Worm (Caenorhabditis elegans) whole organism, young adult: ENCODE data around the gene srg-65.

Experiments used
- B0336.3 ChIP-seq: fragments of 200-800 bp; sonication (Bioruptor generic); IDR thresholded peaks from 2 replicates; pipeline ENCODE4 v1.3.6; 2022; ENCODE audit warnings: missing genetic modification characterization, missing compliant biosample characterization
- D2030.7 ChIP-seq: fragments of 200-800 bp; sonication (Bioruptor generic); IDR thresholded peaks from 2 replicates; pipeline ENCODE4 v1.3.6; 2022; ENCODE audit warnings: missing genetic modification reagents, missing genetic modification characterization, missing compliant biosample characterization
- F22D6.2 ChIP-seq: sonication (generic microtip); optimal IDR thresholded peaks from 2 replicates; lab custom pipeline; 2016; ENCODE audit warnings: mild to moderate bottlenecking, missing genetic modification characterization, missing compliant biosample characterization
- F23B12.7 ChIP-seq: sonication (generic microtip); optimal IDR thresholded peaks from 2 replicates; lab custom pipeline; 2017; ENCODE audit warnings: missing genetic modification characterization, mild to moderate bottlenecking, missing compliant biosample characterization, antibody characterized with exemption, moderate library complexity; ENCODE audit not compliant: insufficient read depth
- F39B2.1 ChIP-seq: fragments of 200-800 bp; sonication (Bioruptor generic); IDR thresholded peaks from 2 replicates; pipeline ENCODE4 v1.3.6; 2022; ENCODE audit warnings: missing genetic modification reagents, missing genetic modification characterization, missing compliant biosample characterization
- F52B5.7 ChIP-seq: sonication (generic microtip); optimal IDR thresholded peaks from 2 replicates; lab custom pipeline; 2016; ENCODE audit warnings: mild to moderate bottlenecking, missing genetic modification characterization, missing compliant biosample characterization
- K12H6.12 ChIP-seq: fragments of 200-800 bp; sonication (Bioruptor generic); optimal IDR thresholded peaks from 2 replicates; lab custom pipeline; 2018; ENCODE audit warnings: mild to moderate bottlenecking, missing genetic modification characterization, missing compliant biosample characterization
- T26A5.8 ChIP-seq: sonication (generic microtip); optimal IDR thresholded peaks from 2 replicates; lab custom pipeline; 2016; ENCODE audit warnings: missing genetic modification characterization, missing compliant biosample characterization
- Y53G8AR.9 ChIP-seq: fragments of 200-800 bp; sonication (Bioruptor generic); conservative IDR thresholded peaks from 2 replicates; pipeline ENCODE4 v1.3.6; 2022; ENCODE audit warnings: missing genetic modification reagents, missing genetic modification characterization, missing compliant biosample characterization
- Y79H2A.3 ChIP-seq: fragments of 200-800 bp; sonication (Bioruptor generic); conservative IDR thresholded peaks from 2 replicates; pipeline ENCODE4 v1.3.6; 2022; ENCODE audit warnings: missing genetic modification reagents, missing genetic modification characterization, missing compliant biosample characterization
- ZK185.1 ChIP-seq: sonication (generic microtip); optimal IDR thresholded peaks from 2 replicates; lab custom pipeline; 2016; ENCODE audit warnings: mild to moderate bottlenecking, missing genetic modification characterization, missing compliant biosample characterization; ENCODE audit not compliant: poor library complexity, severe bottlenecking
- aptf-3 ChIP-seq: fragments of 200-800 bp; sonication (Bioruptor generic); IDR thresholded peaks from 2 replicates; pipeline ENCODE4 v1.3.6; 2022; ENCODE audit warnings: missing genetic modification characterization, missing compliant biosample characterization
- athp-1 ChIP-seq: sonication (generic microtip); optimal IDR thresholded peaks from 2 replicates; lab custom pipeline; 2017; ENCODE audit warnings: mild to moderate bottlenecking, missing genetic modification characterization, missing compliant biosample characterization
- attf-5 ChIP-seq: fragments of 200-800 bp; sonication (Bioruptor generic); optimal IDR thresholded peaks from 2 replicates; lab custom pipeline; 2018; ENCODE audit warnings: mild to moderate bottlenecking, missing genetic modification characterization, missing compliant biosample characterization
- attf-6 ChIP-seq: fragments of 200-800 bp; sonication (Bioruptor generic); IDR thresholded peaks from 2 replicates; pipeline ENCODE4 v1.3.6; 2022; ENCODE audit warnings: missing genetic modification reagents, missing genetic modification characterization, missing compliant biosample characterization
- bed-2 ChIP-seq: fragments of 200-800 bp; sonication (Bioruptor generic); IDR thresholded peaks from 2 replicates; pipeline ENCODE4 v1.3.6; 2022; ENCODE audit warnings: missing genetic modification reagents, missing genetic modification characterization, missing compliant biosample characterization
- cebp-1 ChIP-seq, 2 experiments: fragments of 200-800 bp in 1 of 2; sonication (Bioruptor generic) in 1 of 2; sonication (generic microtip) in 1 of 2; IDR thresholded peaks in 1 of 2; optimal IDR thresholded peaks in 1 of 2; 2 replicates each; pipeline versions ENCODE4 v1.3.6 to Lab custom; 2017 to 2022; ENCODE audit warnings: missing compliant biosample characterization in 2 of 2, missing genetic modification characterization in 2 of 2, mild to moderate bottlenecking in 1 of 2, missing genetic modification reagents in 1 of 2, moderate library complexity in 1 of 2
- chd-7 ChIP-seq: sonication (generic microtip); optimal IDR thresholded peaks from 2 replicates; lab custom pipeline; 2016; ENCODE audit warnings: mild to moderate bottlenecking, missing genetic modification characterization, moderate library complexity, missing compliant biosample characterization
- dox-1 ChIP-seq: fragments of 200-800 bp; sonication (Bioruptor generic); IDR thresholded peaks from 2 replicates; pipeline ENCODE4 v1.3.6; 2022; ENCODE audit warnings: missing genetic modification reagents, missing genetic modification characterization, missing compliant biosample characterization
- egrh-3 ChIP-seq: fragments of 200-800 bp; sonication (Bioruptor generic); IDR thresholded peaks from 2 replicates; pipeline ENCODE4 v1.3.6; 2022; ENCODE audit warnings: missing genetic modification reagents, missing genetic modification characterization, missing compliant biosample characterization
- ekl-4 ChIP-seq: fragments of 200-800 bp; sonication (Bioruptor generic); IDR thresholded peaks from 2 replicates; pipeline ENCODE4 v1.3.6; 2022; ENCODE audit warnings: missing genetic modification reagents, missing genetic modification characterization, missing compliant biosample characterization
- hmg-1.2 ChIP-seq: fragments of 200-800 bp; sonication (Bioruptor generic); IDR thresholded peaks from 2 replicates; pipeline ENCODE4 v1.3.6; 2022; ENCODE audit warnings: missing genetic modification reagents, missing genetic modification characterization, missing compliant biosample characterization
- hsf-1 ChIP-seq: fragments of 200-800 bp; sonication (Bioruptor generic); IDR thresholded peaks from 2 replicates; pipeline ENCODE4 v1.3.6; 2022; ENCODE audit warnings: missing genetic modification reagents, missing genetic modification characterization, missing compliant biosample characterization
- lag-1 ChIP-seq: fragments of 200-800 bp; sonication (Bioruptor generic); IDR thresholded peaks from 2 replicates; pipeline ENCODE4 v1.3.6; 2022; ENCODE audit warnings: missing genetic modification reagents, missing genetic modification characterization, missing compliant biosample characterization
- lsl-1 ChIP-seq: fragments of 200-800 bp; sonication (Bioruptor generic); optimal IDR thresholded peaks from 2 replicates; lab custom pipeline; 2018; ENCODE audit warnings: mild to moderate bottlenecking, missing genetic modification characterization, moderate library complexity, missing compliant biosample characterization
- madf-3 ChIP-seq: fragments of 200-800 bp; sonication (Bioruptor generic); IDR thresholded peaks from 2 replicates; pipeline ENCODE4 v1.3.6; 2022; ENCODE audit warnings: missing genetic modification reagents, missing genetic modification characterization, missing compliant biosample characterization
- mcd-1 ChIP-seq: fragments of 200-800 bp; sonication (Bioruptor generic); IDR thresholded peaks from 2 replicates; pipeline ENCODE4 v1.3.6; 2022; ENCODE audit warnings: missing genetic modification reagents, missing genetic modification characterization, missing compliant biosample characterization
- mxl-1 ChIP-seq: sonication (generic microtip); optimal IDR thresholded peaks from 2 replicates; lab custom pipeline; 2016; ENCODE audit warnings: missing genetic modification characterization, missing compliant biosample characterization
- nfya-1 ChIP-seq: sonication (generic microtip); optimal IDR thresholded peaks from 2 replicates; lab custom pipeline; 2017; ENCODE audit warnings: antibody characterized with exemption, missing compliant biosample characterization, missing genetic modification characterization, borderline replicate concordance; ENCODE audit not compliant: insufficient read depth
- nfyb-1 ChIP-seq: fragments of 200-800 bp; sonication (Bioruptor generic); IDR thresholded peaks from 2 replicates; pipeline ENCODE4 v1.3.6; 2022; ENCODE audit warnings: missing genetic modification reagents, missing genetic modification characterization, missing compliant biosample characterization
- nhr-90 ChIP-seq: sonication (generic microtip); optimal IDR thresholded peaks from 2 replicates; lab custom pipeline; 2016; ENCODE audit warnings: missing genotype, mild to moderate bottlenecking, missing genetic modification characterization, missing compliant biosample characterization
- pha-4 ChIP-seq: fragments of 150-350 bp; sonication (generic microtip); optimal IDR thresholded peaks from 2 replicates; lab custom pipeline; 2014; ENCODE audit warnings: missing biosample characterization, missing genetic modification reagents, missing genetic modification characterization
- repo-1 ChIP-seq: sonication (generic microtip); optimal IDR thresholded peaks from 2 replicates; lab custom pipeline; 2017; ENCODE audit warnings: mild to moderate bottlenecking, missing genetic modification characterization, missing compliant biosample characterization
- snpc-1.1 ChIP-seq: sonication (generic microtip); optimal IDR thresholded peaks from 2 replicates; lab custom pipeline; 2017; ENCODE audit warnings: missing genetic modification characterization, mild to moderate bottlenecking, missing compliant biosample characterization, antibody characterized with exemption, moderate library complexity, missing genotype, missing genetic modification reagents; ENCODE audit not compliant: insufficient read depth
- snpc-4 ChIP-seq, 5 experiments: fragments of 150-350 bp in 1 of 5; sonication (generic microtip) in 4 of 5; optimal IDR thresholded peaks; 2 replicates each; lab custom pipeline; 2014 to 2018; ENCODE audit warnings: missing genetic modification characterization in 5 of 5, missing biosample characterization in 3 of 5, antibody characterized with exemption in 2 of 5, mild to moderate bottlenecking in 2 of 5, missing compliant biosample characterization in 2 of 5, missing genotype in 2 of 5, moderate library complexity in 2 of 5, missing genetic modification reagents in 1 of 5
- somi-1 ChIP-seq: fragments of 200-800 bp; sonication (Bioruptor generic); optimal IDR thresholded peaks from 2 replicates; lab custom pipeline; 2018; ENCODE audit warnings: mild to moderate bottlenecking, missing genetic modification characterization, missing compliant biosample characterization
- tbp1 ChIP-seq: fragments of 200-800 bp; sonication (Bioruptor generic); optimal IDR thresholded peaks from 2 replicates; lab custom pipeline; 2018; ENCODE audit warnings: mild to moderate bottlenecking, missing genetic modification characterization, missing compliant biosample characterization
- tbx-9 ChIP-seq: sonication (generic microtip); optimal IDR thresholded peaks from 2 replicates; lab custom pipeline; 2016; ENCODE audit warnings: borderline replicate concordance, missing genetic modification characterization, inconsistent platforms, missing compliant biosample characterization
- zfh-2 ChIP-seq: fragments of 200-800 bp; sonication (Bioruptor generic); conservative IDR thresholded peaks from 2 replicates; pipeline ENCODE4 v1.3.6; 2022; ENCODE audit warnings: missing genetic modification reagents, missing genetic modification characterization, missing compliant biosample characterization
- zim-3 ChIP-seq: sonication (generic microtip); optimal IDR thresholded peaks from 2 replicates; lab custom pipeline; 2017; ENCODE audit warnings: mild to moderate bottlenecking, missing genetic modification characterization, moderate library complexity, missing compliant biosample characterization
- ztf-25 ChIP-seq: fragments of 200-800 bp; sonication (Bioruptor generic); IDR thresholded peaks from 2 replicates; pipeline ENCODE4 v1.3.6; 2022; ENCODE audit warnings: missing genetic modification reagents, missing genetic modification characterization, missing compliant biosample characterization
- ztf-26 ChIP-seq: sonication (generic microtip); optimal IDR thresholded peaks from 2 replicates; lab custom pipeline; 2017; ENCODE audit warnings: missing genetic modification characterization, missing compliant biosample characterization

The srg-65 gene

ce11 chrV:5504807-5505442 lies 20.2 kb upstream of the srg-65 start, which contains the start of the genes dnj-19 and nhr-47 (continued):
- TF ChIP-seq cebp-1 (GFP tag; IDR thresholded peaks at IDR 0.05; lab: Robert Waterston, UW), result peak; percentile 53
- peak; percentile 89 for TF ChIP-seq cebp-1 (tag; optimal IDR thresholded peaks at IDR 0.05; lab: Kevin White, UChicago)
- TF ChIP-seq nhr-90 (tag; lab: Kevin White, UChicago), result no peak
- TF ChIP-seq lsl-1 (GFP tag; lab: Kevin White, UChicago), result peak; percentile 78
- TF ChIP-seq nfya-1, result no peak
- TF ChIP-seq F52B5.7 (tag; lab: Kevin White, UChicago), result no peak
- peak; percentile 91 for TF ChIP-seq madf-3 (GFP tag; lab: Robert Waterston, UW)
- TF ChIP-seq mxl-1 (tag; lab: Kevin White, UChicago), result no peak
- peak; percentile 84 for TF ChIP-seq D2030.7 (GFP tag; lab: Robert Waterston, UW)
- no peak for TF ChIP-seq bed-2 (GFP tag; lab: Robert Waterston, UW)
- peak; percentile 52 for TF ChIP-seq snpc-4 (GFP tag; optimal IDR thresholded peaks at IDR 0.05; lab: Kevin White, UChicago)
- peak in 3 of 4 experiments; percentile 76 to 84 (median 78) for TF ChIP-seq snpc-4 (tag; optimal IDR thresholded peaks at IDR 0.05; lab: Kevin White, UChicago)
- TF ChIP-seq F22D6.2 (tag; lab: Kevin White, UChicago), result peak; percentile 62
- TF ChIP-seq ztf-26 (tag; lab: Kevin White, UChicago), result peak; percentile 91
- TF ChIP-seq Y79H2A.3 (GFP tag; lab: Robert Waterston, UW), result no peak
- no peak for TF ChIP-seq pha-4
- peak; percentile 52 for TF ChIP-seq F23B12.7
- no peak for TF ChIP-seq aptf-3

- TF ChIP-seq nfyb-1 (GFP tag; lab: Robert Waterston, UW) (0 out of 2 replicates have a peak, but pooled peaks have one; percentile 12), dox-1 (GFP tag; lab: Robert Waterston, UW) (peak; percentile 13; the same call in 1 of the 2 replicates), Y79H2A.3 (GFP tag; lab: Robert Waterston, UW) (no peak), zim-3 (tag; lab: Kevin White, UChicago) (no peak), hmg-1.2 (GFP tag; lab: Robert Waterston, UW) (no peak), zfh-2 (GFP tag; lab: Robert Waterston, UW) (peak; percentile 58), ZK185.1 (tag; lab: Kevin White, UChicago) (no peak), egrh-3 (GFP tag; lab: Robert Waterston, UW) (peak; percentile 27; the same call in 1 of the 2 replicates)
Measured at ce11 chrV:5504295-5504694, 19.5 kb upstream of the srg-65 start.

- no peak for TF ChIP-seq snpc-4 (GFP tag; optimal IDR thresholded peaks at IDR 0.05; lab: Kevin White, UChicago)
- peak in 1 of 4 experiments; percentile 15 for TF ChIP-seq snpc-4 (tag; optimal IDR thresholded peaks at IDR 0.05; lab: Kevin White, UChicago)
- TF ChIP-seq ztf-26 (tag; lab: Kevin White, UChicago), result peak; percentile 31
- TF ChIP-seq ztf-25 (GFP tag; lab: Robert Waterston, UW), result no peak
- no peak for TF ChIP-seq T26A5.8 (tag; lab: Kevin White, UChicago)
- TF ChIP-seq snpc-1.1, result no peak
- peak; percentile 22 for TF ChIP-seq chd-7 (tag; lab: Kevin White, UChicago)
- TF ChIP-seq Y79H2A.3 (GFP tag; lab: Robert Waterston, UW), result 0 out of 2 replicates have a peak, but pooled peaks have one; percentile 10
- TF ChIP-seq athp-1 (tag; lab: Kevin White, UChicago), result no peak
- TF ChIP-seq attf-6 (GFP tag; lab: Robert Waterston, UW), result peak; percentile 40; the same call in 1 of the 2 replicates
- no peak for TF ChIP-seq K12H6.12 (tag; lab: Kevin White, UChicago)
- TF ChIP-seq tbp1 (GFP tag; lab: Kevin White, UChicago), result peak; percentile 13
- TF ChIP-seq somi-1, result no peak
- peak; percentile 54 for TF ChIP-seq ekl-4 (GFP tag; lab: Robert Waterston, UW)
- no peak for TF ChIP-seq lag-1 (GFP tag; lab: Robert Waterston, UW)
- TF ChIP-seq Y53G8AR.9 (GFP tag; lab: Robert Waterston, UW), result peak; percentile 54; the same call in 1 of the 2 replicates
- TF ChIP-seq attf-5 (GFP tag; lab: Kevin White, UChicago), result no peak
- TF ChIP-seq hsf-1 (GFP tag; lab: Robert Waterston, UW), result peak; percentile 61; the same call in 1 of the 2 replicates
- no peak for TF ChIP-seq tbx-9 (tag; lab: Kevin White, UChicago)
- TF ChIP-seq F39B2.1 (GFP tag; lab: Robert Waterston, UW), result 0 out of 2 replicates have a peak, but pooled peaks have one; percentile 14
- TF ChIP-seq mcd-1 (GFP tag; lab: Robert Waterston, UW), result 0 out of 2 replicates have a peak, but pooled peaks have one; percentile 4
- TF ChIP-seq B0336.3 (GFP tag; lab: Robert Waterston, UW), result peak; percentile 75
- TF ChIP-seq repo-1 (tag; lab: Kevin White, UChicago), result peak; percentile 22
Measured at ce11 chrV:5502701-5503100, 17.9 kb upstream of the srg-65 start.
